Fruit fly (Drosophila melanogaster): Measurements from ENCODE around the gene CG9519.

Gene CG9519

DNA sequence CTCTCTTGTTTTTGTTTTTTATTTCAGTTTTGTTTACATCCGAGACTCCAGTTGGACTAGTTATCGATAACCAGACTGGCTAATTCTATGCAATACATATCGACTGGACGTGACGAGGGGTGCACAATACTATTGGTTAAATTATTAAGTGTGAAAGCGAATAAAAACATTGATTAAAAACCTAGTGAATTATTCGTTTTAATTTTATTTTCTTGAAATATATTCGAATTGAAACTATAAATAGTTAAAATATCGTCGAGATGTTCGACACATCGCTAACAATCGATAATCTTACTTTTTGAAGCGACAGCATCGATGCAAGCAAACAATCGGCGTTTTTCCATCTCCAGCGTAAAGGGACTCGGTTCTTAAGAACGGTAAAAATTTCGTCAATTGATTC lies 17.1 kb downstream of the CG9519 start, which contains the start of the genes CG32590 and Flo2 (continued):
- peak; percentile 50; the same call in 1 of the 2 replicates for TF ChIP-seq CG31441 (GFP tag; IDR thresholded peaks at IDR 0.05)
- TF ChIP-seq so (GFP tag; IDR thresholded peaks at IDR 0.05), result peak; percentile 67; the same call in 2 of the 3 replicates
- TF ChIP-seq Atf-2 (GFP tag; optimal IDR thresholded peaks at IDR 0.05), result peak; percentile 55
- peak; percentile 60 for TF ChIP-seq cas (GFP tag; IDR thresholded peaks at IDR 0.05)
- TF ChIP-seq otp (GFP tag; IDR thresholded peaks at IDR 0.05), result peak; percentile 71; the same call in 1 of the 3 replicates
- TF ChIP-seq ara (GFP tag; IDR thresholded peaks at IDR 0.05), result peak; percentile 82
- peak; percentile 63; the same call in 1 of the 2 replicates for TF ChIP-seq CG32767 (GFP tag; IDR thresholded peaks at IDR 0.05)
- peak; percentile 79 for TF ChIP-seq nmo (GFP tag; optimal IDR thresholded peaks at IDR 0.05)
- TF ChIP-seq HLH4C (GFP tag; IDR thresholded peaks at IDR 0.05; ENCODE audit: partially characterized antibody), result peak; percentile 99
- TF ChIP-seq Rfx (GFP tag; IDR thresholded peaks at IDR 0.05), result peak; percentile 84
- peak; percentile 59 for TF ChIP-seq Blimp-1 (GFP tag; optimal IDR thresholded peaks at IDR 0.05)
- TF ChIP-seq CG8765 (GFP tag; IDR thresholded peaks at IDR 0.05), result peak; percentile 79
- no peak for TF ChIP-seq fd64A (GFP tag; optimal IDR thresholded peaks at IDR 0.05)
- peak; percentile 77 for TF ChIP-seq Pdp1 (GFP tag; optimal IDR thresholded peaks at IDR 0.05)
- TF ChIP-seq CG4404 (GFP tag; IDR thresholded peaks at IDR 0.05), result peak; percentile 78
- TF ChIP-seq pros (GFP tag; optimal IDR thresholded peaks at IDR 0.05), result no peak
- TF ChIP-seq az2 (GFP tag; optimal IDR thresholded peaks at IDR 0.05), result peak; percentile 71
- TF ChIP-seq CG6791 (GFP tag; IDR thresholded peaks at IDR 0.05; ENCODE audit: partially characterized antibody), result peak; percentile 94
- TF ChIP-seq tap (tag; optimal IDR thresholded peaks at IDR 0.05), result peak; percentile 53
- no peak for TF ChIP-seq Jarid2 (GFP tag; optimal IDR thresholded peaks at IDR 0.05)
- peak; percentile 78 for TF ChIP-seq CG6689 (GFP tag; IDR thresholded peaks at IDR 0.05)
- TF ChIP-seq crc (GFP tag; optimal IDR thresholded peaks at IDR 0.05), result peak; percentile 9
- TF ChIP-seq CG10147 (GFP tag; optimal IDR thresholded peaks at IDR 0.05), result peak; percentile 62
- peak; percentile 30 for TF ChIP-seq CG18619 (GFP tag; optimal IDR thresholded peaks at IDR 0.05)
- TF ChIP-seq hth (optimal IDR thresholded peaks at IDR 0.05), result no peak
- no peak for TF ChIP-seq CG10431 (GFP tag; optimal IDR thresholded peaks at IDR 0.05)
- peak; percentile 69 for TF ChIP-seq Fer3 (tag; optimal IDR thresholded peaks at IDR 0.05)
- TF ChIP-seq Sin3A (optimal IDR thresholded peaks at IDR 0.05), result peak; percentile 81
- TF ChIP-seq run (tag; optimal IDR thresholded peaks at IDR 0.05), result no peak
- TF ChIP-seq Atf3 (GFP tag; optimal IDR thresholded peaks at IDR 0.05), result peak; percentile 36
- peak; percentile 76 for TF ChIP-seq lmd (GFP tag; IDR thresholded peaks at IDR 0.05)
- peak; percentile 18; the same call in 1 of the 3 replicates for TF ChIP-seq jigr1 (GFP tag; IDR thresholded peaks at IDR 0.05)
- TF ChIP-seq Rx (GFP tag; IDR thresholded peaks at IDR 0.05), result peak; percentile 28; the same call in 1 of the 2 replicates
- TF ChIP-seq Myb (GFP tag; optimal IDR thresholded peaks at IDR 0.05), result peak; percentile 65
- TF ChIP-seq CrebB (tag; optimal IDR thresholded peaks at IDR 0.05), result peak; percentile 46
- peak; percentile 72; the same call in 2 of the 3 replicates for TF ChIP-seq Optix (GFP tag; IDR thresholded peaks at IDR 0.05)
- TF ChIP-seq en (GFP tag; optimal IDR thresholded peaks at IDR 0.05), result no peak
- TF ChIP-seq CG15696 (tag; optimal IDR thresholded peaks at IDR 0.05), result peak; percentile 62
- no peak for TF ChIP-seq D19B (GFP tag; optimal IDR thresholded peaks at IDR 0.05)
- peak; percentile 95 for TF ChIP-seq inv (GFP tag; IDR thresholded peaks at IDR 0.05; ENCODE audit: partially characterized antibody)
- TF ChIP-seq CG14710 (tag; optimal IDR thresholded peaks at IDR 0.05), result peak; percentile 80
- TF ChIP-seq dmrt11E (tag; optimal IDR thresholded peaks at IDR 0.05), result peak; percentile 57
- TF ChIP-seq Ravus (GFP tag; IDR thresholded peaks at IDR 0.05), result peak; percentile 21
- peak; percentile 63 for TF ChIP-seq E2f2 (GFP tag; IDR thresholded peaks at IDR 0.05)
- TF ChIP-seq NC2α (GFP tag; optimal IDR thresholded peaks at IDR 0.05), result peak; percentile 24
- TF ChIP-seq Sox102F (GFP tag; optimal IDR thresholded peaks at IDR 0.05), result peak; percentile 77
- TF ChIP-seq bcd (GFP tag; optimal IDR thresholded peaks at IDR 0.05), result peak; percentile 34
- peak; percentile 69; the same call in 2 of the 3 replicates for TF ChIP-seq CG2889 (GFP tag; IDR thresholded peaks at IDR 0.05)
- peak; percentile 54 for TF ChIP-seq dmrt99B (tag; optimal IDR thresholded peaks at IDR 0.05)
- peak; percentile 30 for TF ChIP-seq CG7556 (GFP tag; optimal IDR thresholded peaks at IDR 0.05)
- peak; percentile 99 for TF ChIP-seq CG14860 (GFP tag; IDR thresholded peaks at IDR 0.05; ENCODE audit: partially characterized antibody)

Measured in whole organism, embryonic.